Worm (Caenorhabditis elegans) whole organism, mixed stage, embryonic: Measurements from ENCODE around the gene str-217.
A peak's percentile ranks its signal among the peaks of the same experiment; 100 is the strongest.

Experiments
- bed-3 ChIP-seq: fragments of 200-800 bp; sonication (Bioruptor generic); optimal IDR thresholded peaks from 3 replicates; lab custom pipeline; 2018; ENCODE audit warnings: mild to moderate bottlenecking, missing genetic modification characterization, moderate library complexity, missing compliant biosample characterization
- ceh-39 ChIP-seq: fragments of 150-350 bp; optimal IDR thresholded peaks from 2 replicates; lab custom pipeline; 2014; ENCODE audit warnings: missing biosample characterization, missing genetic modification characterization
- ceh-43 ChIP-seq: fragments of 200-800 bp; sonication (Bioruptor generic); optimal IDR thresholded peaks from 2 replicates; lab custom pipeline; 2018; ENCODE audit warnings: mild to moderate bottlenecking, missing genetic modification characterization, moderate library complexity, missing compliant biosample characterization
- ceh-83 ChIP-seq: fragments of 200-800 bp; sonication (Bioruptor generic); optimal IDR thresholded peaks from 2 replicates; lab custom pipeline; 2018; ENCODE audit warnings: mild to moderate bottlenecking, missing genetic modification characterization, missing compliant biosample characterization
- ces-1 ChIP-seq: fragments of 150-350 bp; optimal IDR thresholded peaks from 2 replicates; lab custom pipeline; 2014; ENCODE audit warnings: missing biosample characterization, missing genetic modification reagents, missing genetic modification characterization
- drap-1 ChIP-seq: fragments of 200-800 bp; sonication (Bioruptor generic); optimal IDR thresholded peaks from 3 replicates; lab custom pipeline; 2018; ENCODE audit warnings: mild to moderate bottlenecking, missing genetic modification characterization, missing compliant biosample characterization
- elt-1 ChIP-seq: sonication (generic microtip); optimal IDR thresholded peaks from 2 replicates; lab custom pipeline; 2017; ENCODE audit warnings: missing genetic modification characterization, mild to moderate bottlenecking, missing compliant biosample characterization, antibody characterized with exemption, moderate library complexity, borderline replicate concordance; ENCODE audit not compliant: insufficient read depth
- elt-3 ChIP-seq: fragments of 150-350 bp; optimal IDR thresholded peaks from 2 replicates; lab custom pipeline; 2014; ENCODE audit warnings: missing biosample characterization, missing genetic modification characterization
- flh-1 ChIP-seq: fragments of 200-800 bp; sonication (Bioruptor generic); optimal IDR thresholded peaks from 2 replicates; lab custom pipeline; 2018; ENCODE audit warnings: mild to moderate bottlenecking, missing genetic modification characterization, moderate library complexity, missing compliant biosample characterization
- ham-2 ChIP-seq: fragments of 200-800 bp; sonication (Bioruptor generic); optimal IDR thresholded peaks from 2 replicates; lab custom pipeline; 2018; ENCODE audit warnings: mild to moderate bottlenecking, missing genetic modification characterization, missing compliant biosample characterization
- hlh-1 ChIP-seq: fragments of 150-350 bp; optimal IDR thresholded peaks from 2 replicates; lab custom pipeline; 2014; ENCODE audit warnings: missing biosample characterization, missing genetic modification reagents, missing genetic modification characterization
- lin-13 ChIP-seq: fragments of 150-350 bp; optimal IDR thresholded peaks from 2 replicates; lab custom pipeline; 2014; ENCODE audit warnings: missing biosample characterization, missing genetic modification characterization
- lin-32 ChIP-seq: fragments of 200-800 bp; sonication (Bioruptor generic); optimal IDR thresholded peaks from 2 replicates; lab custom pipeline; 2018; ENCODE audit warnings: mild to moderate bottlenecking, missing genetic modification characterization, missing compliant biosample characterization
- lsy-2 ChIP-seq: fragments of 150-350 bp; optimal IDR thresholded peaks from 2 replicates; lab custom pipeline; 2014; ENCODE audit warnings: missing biosample characterization, missing genetic modification characterization
- mab-5 ChIP-seq: fragments of 150-350 bp; optimal IDR thresholded peaks from 2 replicates; lab custom pipeline; 2014; ENCODE audit warnings: missing biosample characterization, missing genetic modification characterization
- mep-1 ChIP-seq: fragments of 150-350 bp; optimal IDR thresholded peaks from 2 replicates; lab custom pipeline; 2017; ENCODE audit warnings: missing biosample characterization, missing genetic modification reagents, missing genetic modification characterization, inconsistent platforms
- mls-2 ChIP-seq: sonication (generic microtip); optimal IDR thresholded peaks from 2 replicates; lab custom pipeline; 2016; ENCODE audit warnings: mild to moderate bottlenecking, missing genetic modification characterization, moderate library complexity, missing compliant biosample characterization
- nhr-12 ChIP-seq: fragments of 150-350 bp; optimal IDR thresholded peaks from 2 replicates; lab custom pipeline; 2014; ENCODE audit warnings: missing biosample characterization, missing genetic modification characterization
- nhr-2 ChIP-seq: fragments of 150-350 bp; optimal IDR thresholded peaks from 2 replicates; lab custom pipeline; 2014; ENCODE audit warnings: missing biosample characterization, missing genetic modification characterization
- nhr-237 ChIP-seq: fragments of 150-350 bp; optimal IDR thresholded peaks from 2 replicates; lab custom pipeline; 2014; ENCODE audit warnings: missing biosample characterization, missing genetic modification characterization
- nhr-28 ChIP-seq: fragments of 150-350 bp; optimal IDR thresholded peaks from 2 replicates; lab custom pipeline; 2014; ENCODE audit warnings: missing biosample characterization, missing genetic modification characterization
- nhr-76 ChIP-seq: sonication (generic microtip); optimal IDR thresholded peaks from 2 replicates; lab custom pipeline; 2017; ENCODE audit warnings: missing biosample characterization, missing genetic modification characterization
- pha-4 ChIP-seq: fragments of 150-350 bp; optimal IDR thresholded peaks from 2 replicates; lab custom pipeline; 2018; ENCODE audit warnings: missing biosample characterization, missing genetic modification reagents, missing genetic modification characterization
- sem-2 ChIP-seq: fragments of 200-800 bp; sonication (Bioruptor generic); optimal IDR thresholded peaks from 2 replicates; lab custom pipeline; 2018; ENCODE audit warnings: mild to moderate bottlenecking, missing genetic modification characterization, missing compliant biosample characterization
- snpc-4 ChIP-seq: fragments of 150-350 bp; optimal IDR thresholded peaks from 2 replicates; lab custom pipeline; 2014; ENCODE audit warnings: missing biosample characterization, missing genetic modification characterization
- sptf-1 ChIP-seq: sonication (generic microtip); optimal IDR thresholded peaks from 2 replicates; lab custom pipeline; 2017; ENCODE audit warnings: mild to moderate bottlenecking, missing genetic modification characterization, moderate library complexity, missing compliant biosample characterization
- unc-120 ChIP-seq: sonication (generic microtip); optimal IDR thresholded peaks from 2 replicates; lab custom pipeline; 2017; ENCODE audit warnings: missing genetic modification characterization, missing compliant biosample characterization; ENCODE audit not compliant: poor library complexity, severe bottlenecking
- unc-62 ChIP-seq: fragments of 150-350 bp; optimal IDR thresholded peaks from 2 replicates; lab custom pipeline; 2014; ENCODE audit warnings: missing biosample characterization, missing genetic modification reagents, missing genetic modification characterization
- zip-8 ChIP-seq: fragments of 150-350 bp; optimal IDR thresholded peaks from 2 replicates; lab custom pipeline; 2014; ENCODE audit warnings: missing biosample characterization, missing genetic modification characterization
- ztf-11 ChIP-seq: fragments of 150-350 bp; optimal IDR thresholded peaks from 2 replicates; lab custom pipeline; 2014; ENCODE audit warnings: missing biosample characterization, missing genetic modification characterization

Gene str-217

DNA sequence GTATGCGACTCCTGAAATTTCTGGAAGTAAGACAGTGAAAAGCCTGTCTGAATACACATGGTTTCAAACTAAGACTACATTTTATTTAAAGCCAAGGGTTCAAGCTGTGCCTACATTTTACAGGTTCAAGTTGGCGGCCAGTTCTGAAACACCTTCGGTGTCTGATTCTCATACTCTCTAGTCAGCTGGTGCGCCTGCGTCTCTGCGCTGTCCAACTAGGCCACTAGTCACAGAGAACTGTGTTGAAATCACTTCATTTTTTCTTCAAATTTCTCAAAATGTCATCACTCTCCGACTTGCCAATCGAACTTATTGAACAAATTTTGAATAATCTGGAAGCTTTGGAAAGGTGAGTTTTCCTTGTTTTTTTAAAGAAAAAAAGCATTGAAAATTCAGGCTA is 33.5 kb downstream of the str-217 start, which contains the start of gene fbxa-90:
Gene fbxa-90 (plus strand): TSS at position 179 of the 400 bp plus-strand sequence.
- TF ChIP-seq mep-1 (tag; lab: Kevin White, UChicago) (no peak), flh-1 (GFP tag; lab: Kevin White, UChicago) (no peak), nhr-12 (tag; lab: Kevin White, UChicago) (no peak), ham-2 (GFP tag; lab: Kevin White, UChicago) (no peak), ceh-43 (GFP tag; lab: Kevin White, UChicago) (no peak), mls-2 (tag; lab: Kevin White, UChicago) (no peak), drap-1 (GFP tag; lab: Kevin White, UChicago) (no peak), sem-2 (GFP tag; lab: Kevin White, UChicago) (no peak)

DNA sequence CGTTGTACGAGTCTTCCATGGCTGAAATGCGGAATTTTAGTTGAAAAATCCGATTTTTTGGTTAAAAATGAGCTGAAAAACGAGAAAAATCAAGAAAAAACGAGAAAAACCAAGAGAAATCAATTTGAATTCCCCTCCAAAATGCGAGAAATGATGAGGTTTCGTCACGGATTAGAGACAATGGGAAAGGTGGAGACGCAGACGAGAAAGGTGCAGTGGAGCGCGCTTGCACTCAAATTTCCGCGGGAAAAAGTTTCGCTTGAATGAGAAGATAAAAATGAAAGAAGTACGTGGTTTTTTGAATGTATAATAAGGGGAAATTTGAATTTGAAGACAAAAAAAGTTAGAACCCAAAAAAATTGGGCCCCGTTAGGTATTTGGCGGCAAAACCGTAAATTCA is 34.4 kb downstream of the str-217 start, which contains the start of gene efl-1:
Gene efl-1 (minus strand): TSS at position 21 of the 400 bp plus-strand sequence.
- TF ChIP-seq elt-3 (tag; lab: Kevin White, UChicago) (peak; percentile 47), mab-5 (tag; lab: Kevin White, UChicago) (peak; percentile 52), lsy-2 (tag; lab: Kevin White, UChicago) (peak; percentile 82), bed-3 (GFP tag; lab: Kevin White, UChicago) (no peak), sem-2 (GFP tag; lab: Kevin White, UChicago) (no peak), hlh-1 (tag; lab: Kevin White, UChicago) (peak; percentile 33), ztf-11 (tag; lab: Kevin White, UChicago) (peak; percentile 37), nhr-237 (tag; lab: Kevin White, UChicago) (peak; percentile 88), unc-62 (GFP tag; lab: Kevin White, UChicago) (peak; percentile 36), nhr-2 (tag; lab: Kevin White, UChicago) (no peak), drap-1 (GFP tag; lab: Kevin White, UChicago) (peak; percentile 77), mep-1 (tag; lab: Kevin White, UChicago) (peak; percentile 98), pha-4 (tag; lab: Kevin White, UChicago) (peak; percentile 58), ceh-83 (GFP tag; lab: Kevin White, UChicago) (no peak), nhr-12 (tag; lab: Kevin White, UChicago) (no peak), ces-1 (GFP tag; lab: Kevin White, UChicago) (peak; percentile 96), ceh-39 (tag; lab: Kevin White, UChicago) (peak; percentile 31), zip-8 (tag; lab: Kevin White, UChicago) (no peak), sptf-1 (tag; lab: Kevin White, UChicago) (peak; percentile 37), unc-120 (tag; lab: Kevin White, UChicago) (no peak), lin-13 (tag; lab: Kevin White, UChicago) (peak; percentile 88)

DNA sequence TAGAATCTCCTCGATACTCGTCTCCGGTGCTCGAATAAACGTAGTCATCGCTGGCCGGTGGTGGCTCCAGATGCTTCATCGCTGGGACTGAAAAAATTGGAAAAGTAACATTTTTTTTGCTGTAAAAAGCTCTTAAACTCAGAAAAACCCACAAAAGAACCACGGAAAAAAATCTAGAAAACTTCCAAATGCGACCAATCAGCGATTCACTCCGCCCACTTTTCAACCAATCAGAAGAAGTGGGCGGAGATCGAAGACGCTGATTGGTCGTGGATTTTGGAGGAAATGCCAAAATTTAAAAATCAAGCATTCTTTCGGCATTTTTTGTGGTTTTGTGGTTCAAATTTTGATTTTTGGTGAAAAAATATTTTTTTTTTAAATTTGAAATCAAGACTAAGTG is 41.1 kb downstream of the str-217 start:
- TF ChIP-seq mls-2 (tag; lab: Kevin White, UChicago) = no peak
- no peak for TF ChIP-seq ceh-83 (GFP tag; lab: Kevin White, UChicago)
- no peak for TF ChIP-seq sem-2 (GFP tag; lab: Kevin White, UChicago)
- TF ChIP-seq nhr-237 (tag; lab: Kevin White, UChicago) = no peak

DNA sequence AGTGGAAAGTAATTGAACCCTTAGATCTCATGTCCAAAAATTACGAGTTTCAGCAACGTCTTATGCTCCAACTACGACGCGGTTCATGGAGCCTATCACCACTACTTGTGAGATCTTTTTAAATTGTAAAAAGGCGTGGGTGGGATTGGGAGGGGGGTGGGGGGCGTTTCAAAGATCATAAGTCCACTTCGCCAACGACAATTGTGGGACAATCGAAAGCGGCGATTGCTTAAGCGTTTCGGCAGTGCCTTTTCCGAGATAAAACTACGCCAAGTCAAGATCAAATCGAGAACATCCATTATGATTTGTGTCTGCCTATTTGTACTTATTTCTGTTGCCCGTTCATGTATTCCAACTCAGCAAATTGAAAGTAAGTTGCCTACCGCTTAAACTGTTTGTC is 43.9 kb downstream of the str-217 start, which contains the start of gene clec-239:
Gene clec-239 (plus strand): TSS at position 301 of the 400 bp plus-strand sequence.
- TF ChIP-seq mls-2 (tag; lab: Kevin White, UChicago) = no peak
- no peak for TF ChIP-seq nhr-2 (tag; lab: Kevin White, UChicago)
- no peak for TF ChIP-seq lin-13 (tag; lab: Kevin White, UChicago)
- TF ChIP-seq nhr-237 (tag; lab: Kevin White, UChicago) = no peak
- no peak for TF ChIP-seq nhr-28 (tag; lab: Kevin White, UChicago)
- no peak for TF ChIP-seq flh-1 (GFP tag; lab: Kevin White, UChicago)
- no peak for TF ChIP-seq ceh-39 (tag; lab: Kevin White, UChicago)
- TF ChIP-seq elt-1 = no peak
- no peak for TF ChIP-seq zip-8 (tag; lab: Kevin White, UChicago)
- no peak for TF ChIP-seq ces-1 (GFP tag; lab: Kevin White, UChicago)
- no peak for TF ChIP-seq drap-1 (GFP tag; lab: Kevin White, UChicago)
- no peak for TF ChIP-seq lin-32 (GFP tag; lab: Kevin White, UChicago)
- no peak for TF ChIP-seq snpc-4
- TF ChIP-seq nhr-76 (tag; lab: Kevin White, UChicago) = no peak
- no peak for TF ChIP-seq pha-4 (tag; lab: Kevin White, UChicago)
- TF ChIP-seq mab-5 (tag; lab: Kevin White, UChicago) = no peak
- TF ChIP-seq ceh-83 (GFP tag; lab: Kevin White, UChicago) = no peak
- TF ChIP-seq ztf-11 (tag; lab: Kevin White, UChicago) = no peak
